Worm (Caenorhabditis elegans) whole organism, L3 larva: Measurements from ENCODE around the gene cat-4.

Source experiments
- R02D3.7 ChIP-seq: fragments of 150-350 bp; optimal IDR thresholded peaks from 2 replicates; lab custom pipeline; 2014; ENCODE audit warnings: missing biosample characterization, missing genetic modification characterization
- ceh-82 ChIP-seq: fragments of 150-350 bp; optimal IDR thresholded peaks from 2 replicates; lab custom pipeline; 2014; ENCODE audit warnings: missing biosample characterization, missing genetic modification characterization
- egl-27 ChIP-seq: sonication (generic microtip); optimal IDR thresholded peaks from 4 replicates; lab custom pipeline; 2017; ENCODE audit warnings: missing biosample characterization, missing genetic modification reagents, missing genetic modification characterization
- elt-3 ChIP-seq, 3 experiments: fragments of 150-350 bp in 1 of 3; sonication (generic microtip) in 2 of 3; optimal IDR thresholded peaks; 2 replicates in 2 of 3; 4 replicates in 1 of 3; lab custom pipeline; 2014 to 2017; ENCODE audit warnings: missing biosample characterization in 3 of 3, missing genetic modification characterization in 3 of 3
- lsy-12 ChIP-seq: sonication (generic microtip); optimal IDR thresholded peaks from 2 replicates; lab custom pipeline; 2016; ENCODE audit warnings: mild to moderate bottlenecking, missing genetic modification characterization, missing compliant biosample characterization
- nhr-11 ChIP-seq: fragments of 150-350 bp; optimal IDR thresholded peaks from 2 replicates; lab custom pipeline; 2014; ENCODE audit warnings: missing biosample characterization, missing genetic modification characterization
- nhr-77 ChIP-seq: fragments of 150-350 bp; optimal IDR thresholded peaks from 2 replicates; lab custom pipeline; 2014; ENCODE audit warnings: missing biosample characterization, missing genetic modification characterization
- snpc-4 ChIP-seq: fragments of 150-350 bp; optimal IDR thresholded peaks from 2 replicates; lab custom pipeline; 2014; ENCODE audit warnings: missing biosample characterization, missing genetic modification characterization
- ztf-4 ChIP-seq: fragments of 150-350 bp; optimal IDR thresholded peaks from 2 replicates; lab custom pipeline; 2014; ENCODE audit warnings: missing biosample characterization, missing genetic modification characterization

DNA sequence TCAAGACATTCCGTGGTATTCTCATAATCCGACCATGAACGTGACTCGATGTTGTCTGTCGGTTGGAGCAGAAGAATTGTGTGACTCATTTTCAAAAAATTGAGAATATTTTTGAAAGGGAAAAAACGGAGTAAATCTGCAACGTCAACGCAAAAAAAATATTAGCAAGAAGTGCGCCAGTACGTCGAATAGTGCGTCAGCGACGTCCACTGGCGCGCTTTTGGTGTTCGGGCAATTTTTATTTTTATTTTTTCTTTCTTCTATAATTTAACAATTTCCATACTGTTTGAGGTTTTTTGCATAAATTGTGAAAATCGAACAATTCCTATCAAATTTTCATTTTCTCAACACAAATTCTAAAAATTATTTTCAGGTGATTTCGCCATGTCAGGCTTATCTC is 14.3 kb downstream of the cat-4 start, which contains the start of the genes erh-1 and lpd-9:
- no peak for TF ChIP-seq ceh-82 (tag; lab: Kevin White, UChicago)
- no peak for TF ChIP-seq ztf-4 (tag; lab: Kevin White, UChicago)
- TF ChIP-seq R02D3.7: peak; percentile 72
- TF ChIP-seq nhr-11 (tag; lab: Kevin White, UChicago): no peak
- TF ChIP-seq lsy-12 (tag; lab: Kevin White, UChicago): peak; percentile 77
- no peak for TF ChIP-seq nhr-77 (tag; lab: Kevin White, UChicago)
- no peak for TF ChIP-seq elt-3 (tag; optimal IDR thresholded peaks at IDR 0.05; lab: Kevin White, UChicago)
- peak; percentile 68 for TF ChIP-seq snpc-4
- no peak for TF ChIP-seq egl-27
